Worm (Caenorhabditis elegans) whole organism, late embryonic: ENCODE measurements around the gene F53F1.4.

Experiments
- ama-1 ChIP-seq: fragments of 150-350 bp; optimal IDR thresholded peaks from 2 replicates; lab custom pipeline; 2014
- che-1 ChIP-seq: sonication (generic microtip); optimal IDR thresholded peaks from 2 replicates; lab custom pipeline; 2016; ENCODE audit warnings: mild to moderate bottlenecking, missing genetic modification characterization, missing compliant biosample characterization
- dmd-4 ChIP-seq: sonication (generic microtip); optimal IDR thresholded peaks from 2 replicates; lab custom pipeline; 2016; ENCODE audit warnings: borderline replicate concordance, missing genetic modification characterization, missing compliant biosample characterization
- hlh-30 ChIP-seq: sonication (generic microtip); optimal IDR thresholded peaks from 2 replicates; lab custom pipeline; 2017; ENCODE audit warnings: antibody characterized with exemption, missing genetic modification characterization, missing compliant biosample characterization; ENCODE audit not compliant: insufficient read depth

- no peak for TF ChIP-seq ama-1 (lab: Kevin White, UChicago)
- no peak for TF ChIP-seq hlh-30 (tag; lab: Kevin White, UChicago)
- no peak for TF ChIP-seq dmd-4 (tag; lab: Kevin White, UChicago)
- no peak for TF ChIP-seq che-1 (tag; lab: Kevin White, UChicago)
These were observed 38.1 kb upstream of the F53F1.4 start for ce11 chrV:13372821-13373220.
